In the genomic region with DNA sequence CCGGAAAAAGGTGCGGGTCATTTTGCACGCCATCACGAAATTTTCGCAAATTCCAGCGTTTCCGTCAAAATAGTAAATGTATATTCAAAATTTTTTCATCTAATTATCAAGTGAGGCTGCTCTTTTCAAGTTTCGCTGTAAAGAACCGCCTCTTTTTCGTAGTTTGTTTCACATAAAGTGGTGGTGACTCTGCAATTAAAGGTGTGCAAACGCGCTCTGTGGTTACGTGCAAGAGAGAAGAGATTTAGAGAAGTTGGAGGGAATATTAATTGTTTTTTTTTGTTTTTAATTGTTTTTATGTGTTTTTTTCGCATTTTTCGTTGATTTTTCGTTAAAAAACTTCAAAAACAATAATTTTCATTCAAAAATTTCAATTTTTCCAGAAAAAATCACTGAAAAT, we compare ENCODE assay signal across 4 worm cellular contexts.
TF ChIP-seq lines count a peak whose summit lies in the region.

A gene (plus strand): TSS at position 384 of the 400 bp plus-strand sequence.

TF ChIP-seq in whole organism, L2 larva, 48 proteins besides CTCF, POLR2A, EP300 and RAD21 (continues in another document):
- TF ChIP-seq nhr-237 (tag; optimal IDR thresholded peaks at IDR 0.05; lab: Kevin White, UChicago) (no peak), nhr-25 (tag; optimal IDR thresholded peaks at IDR 0.05; lab: Kevin White, UChicago) (peak; percentile 52), alr-1 (tag; optimal IDR thresholded peaks at IDR 0.05; lab: Kevin White, UChicago) (no peak), nhr-6 (tag; optimal IDR thresholded peaks at IDR 0.05; lab: Kevin White, UChicago) (peak; percentile 22), nhr-11 (tag; optimal IDR thresholded peaks at IDR 0.05; lab: Kevin White, UChicago) (peak; percentile 87), F13H6.1 (tag; optimal IDR thresholded peaks at IDR 0.05; lab: Kevin White, UChicago) (peak; percentile 71), lin-13 (GFP tag; optimal IDR thresholded peaks at IDR 0.05; lab: Kevin White, UChicago) (peak; percentile 89), unc-39 (tag; optimal IDR thresholded peaks at IDR 0.05; lab: Kevin White, UChicago) (no peak), snpc-4 (tag; optimal IDR thresholded peaks at IDR 0.05; lab: Kevin White, UChicago) (peak; percentile 50), unc-55 (GFP tag; optimal IDR thresholded peaks at IDR 0.05; lab: Kevin White, UChicago) (peak; percentile 94), lin-11 (tag; optimal IDR thresholded peaks at IDR 0.05; lab: Kevin White, UChicago) (no peak), nhr-12 (tag; optimal IDR thresholded peaks at IDR 0.05; lab: Kevin White, UChicago) (no peak), ztf-11 (tag; optimal IDR thresholded peaks at IDR 0.05; lab: Kevin White, UChicago) (no peak), lin-39 (tag; optimal IDR thresholded peaks at IDR 0.05; lab: Kevin White, UChicago) (no peak), crh-2 (tag; optimal IDR thresholded peaks at IDR 0.05; lab: Kevin White, UChicago) (peak; percentile 82), egl-27 (tag; optimal IDR thresholded peaks at IDR 0.05; lab: Kevin White, UChicago) (peak; percentile 23), zag-1 (tag; optimal IDR thresholded peaks at IDR 0.05; lab: Kevin White, UChicago) (peak; percentile 43), C34F6.9 (tag; optimal IDR thresholded peaks at IDR 0.05; lab: Kevin White, UChicago) (peak; percentile 92), nhr-21 (tag; optimal IDR thresholded peaks at IDR 0.05; lab: Kevin White, UChicago) (peak; percentile 43), ceh-16 (tag; optimal IDR thresholded peaks at IDR 0.05; lab: Kevin White, UChicago) (no peak), fos-1 (tag; optimal IDR thresholded peaks at IDR 0.05; lab: Kevin White, UChicago) (peak; percentile 52), sem-4 (tag; optimal IDR thresholded peaks at IDR 0.05; lab: Kevin White, UChicago) (no peak)

TF ChIP-seq in whole organism, L4 larva, 104 proteins besides CTCF, POLR2A, EP300 and RAD21 (continues in another document):
- no peak for TF ChIP-seq lim-7 (GFP tag; IDR thresholded peaks at IDR 0.05; lab: Robert Waterston, UW)
- TF ChIP-seq nhr-102 (tag; optimal IDR thresholded peaks at IDR 0.05; lab: Kevin White, UChicago) = no peak
- TF ChIP-seq pqm-1 (tag; optimal IDR thresholded peaks at IDR 0.05; lab: Kevin White, UChicago) = no peak
- TF ChIP-seq daf-12 (tag; optimal IDR thresholded peaks at IDR 0.05; lab: Kevin White, UChicago) = no peak
- TF ChIP-seq fos-1 (tag; optimal IDR thresholded peaks at IDR 0.05; lab: Kevin White, UChicago) = no peak
- no peak for TF ChIP-seq zfp-3 (GFP tag; conservative IDR thresholded peaks at IDR 0.05; lab: Robert Waterston, UW)
- no peak for TF ChIP-seq F37D6.2 (tag; optimal IDR thresholded peaks at IDR 0.05; lab: Kevin White, UChicago)
- TF ChIP-seq lin-38 (GFP tag; IDR thresholded peaks at IDR 0.05; lab: Robert Waterston, UW) = peak; percentile 97
- TF ChIP-seq F49E8.2 (tag; optimal IDR thresholded peaks at IDR 0.05; lab: Kevin White, UChicago; ENCODE audit: borderline replicate concordance) = peak; percentile 24
- TF ChIP-seq lsy-2 (tag; optimal IDR thresholded peaks at IDR 0.05; lab: Kevin White, UChicago) = peak; percentile 10 to 91
- no peak for TF ChIP-seq pha-4 (GFP tag; IDR thresholded peaks at IDR 0.05; lab: Robert Waterston, UW)
- TF ChIP-seq pha-4 (tag; optimal IDR thresholded peaks at IDR 0.05; lab: Kevin White, UChicago) = peak; percentile 81
- no peak for TF ChIP-seq lin-15B (tag; optimal IDR thresholded peaks at IDR 0.05; lab: Kevin White, UChicago)
- no peak for TF ChIP-seq ces-1 (GFP tag; optimal IDR thresholded peaks at IDR 0.05; lab: Kevin White, UChicago)
- TF ChIP-seq vab-7 (GFP tag; IDR thresholded peaks at IDR 0.05; lab: Robert Waterston, UW) = peak; percentile 27; the same call in 1 of the 2 replicates
- TF ChIP-seq nhr-42 (GFP tag; IDR thresholded peaks at IDR 0.05; lab: Robert Waterston, UW) = no peak
- no peak for TF ChIP-seq ceh-62 (tag; optimal IDR thresholded peaks at IDR 0.05; lab: Kevin White, UChicago)
- no peak for TF ChIP-seq tag-97 (GFP tag; IDR thresholded peaks at IDR 0.05; lab: Robert Waterston, UW)
- no peak for TF ChIP-seq aha-1 (tag; lab: Kevin White, UChicago)
- TF ChIP-seq dve-1 (tag; optimal IDR thresholded peaks at IDR 0.05; lab: Kevin White, UChicago; ENCODE audit: insufficient read depth) = peak; percentile 83
- no peak for TF ChIP-seq nhr-48 (tag; optimal IDR thresholded peaks at IDR 0.05; lab: Kevin White, UChicago)
- TF ChIP-seq Y48G9A.11 (GFP tag; IDR thresholded peaks at IDR 0.05; lab: Robert Waterston, UW) = 0 out of 2 replicates have a peak, but pooled peaks have one; percentile 31
- no peak for TF ChIP-seq ztf-11 (tag; optimal IDR thresholded peaks at IDR 0.05; lab: Kevin White, UChicago)

TF ChIP-seq in whole organism, late embryonic, 69 proteins besides CTCF, POLR2A, EP300 and RAD21 (continues in another document):
- no peak for TF ChIP-seq pha-4 (tag; optimal IDR thresholded peaks at IDR 0.05; lab: Kevin White, UChicago)
- no peak for TF ChIP-seq hlh-6 (tag; optimal IDR thresholded peaks at IDR 0.05; lab: Kevin White, UChicago)
- TF ChIP-seq nfya-1 (tag; optimal IDR thresholded peaks at IDR 0.05; lab: Kevin White, UChicago) = peak; percentile 48
- TF ChIP-seq pat-9 (tag; optimal IDR thresholded peaks at IDR 0.05; lab: Kevin White, UChicago) = no peak
- TF ChIP-seq K09A11.1 (tag; optimal IDR thresholded peaks at IDR 0.05; lab: Kevin White, UChicago; ENCODE audit: insufficient read depth) = no peak
- no peak for TF ChIP-seq mec-3 (tag; optimal IDR thresholded peaks at IDR 0.05; lab: Kevin White, UChicago; ENCODE audit: borderline replicate concordance)
- TF ChIP-seq zip-5 (tag; optimal IDR thresholded peaks at IDR 0.05; lab: Kevin White, UChicago) = peak; percentile 25
- no peak for TF ChIP-seq K02D7.2 (tag; optimal IDR thresholded peaks at IDR 0.05; lab: Kevin White, UChicago)
- TF ChIP-seq fax-1 (tag; optimal IDR thresholded peaks at IDR 0.05; lab: Kevin White, UChicago) = no peak
- TF ChIP-seq dmd-4 (tag; optimal IDR thresholded peaks at IDR 0.05; lab: Kevin White, UChicago; ENCODE audit: borderline replicate concordance) = peak; percentile 6
- TF ChIP-seq ref-2 (tag; optimal IDR thresholded peaks at IDR 0.05; lab: Kevin White, UChicago) = no peak
- no peak for TF ChIP-seq pax-1 (tag; optimal IDR thresholded peaks at IDR 0.05; lab: Kevin White, UChicago)
- peak; percentile 51 for TF ChIP-seq ceh-2 (tag; optimal IDR thresholded peaks at IDR 0.05; lab: Kevin White, UChicago)
- no peak for TF ChIP-seq ama-1 (optimal IDR thresholded peaks at IDR 0.05; lab: Kevin White, UChicago)
- peak; percentile 80 for TF ChIP-seq ceh-31 (tag; optimal IDR thresholded peaks at IDR 0.05; lab: Kevin White, UChicago)
- no peak for TF ChIP-seq elt-4 (tag; optimal IDR thresholded peaks at IDR 0.05; lab: Kevin White, UChicago)
- TF ChIP-seq unc-42 (tag; optimal IDR thresholded peaks at IDR 0.05; lab: Kevin White, UChicago) = peak; percentile 85
- peak; percentile 51 for TF ChIP-seq ttx-3 (tag; optimal IDR thresholded peaks at IDR 0.05; lab: Kevin White, UChicago)
- TF ChIP-seq ceh-18 (tag; optimal IDR thresholded peaks at IDR 0.05; lab: Kevin White, UChicago) = peak; percentile 46
- peak; percentile 13 for TF ChIP-seq unc-55 (GFP tag; optimal IDR thresholded peaks at IDR 0.05; lab: Kevin White, UChicago)
- TF ChIP-seq hlh-30 (tag; optimal IDR thresholded peaks at IDR 0.05; lab: Kevin White, UChicago; ENCODE audit: insufficient read depth) = no peak
- no peak for TF ChIP-seq lim-6 (tag; optimal IDR thresholded peaks at IDR 0.05; lab: Kevin White, UChicago)
- TF ChIP-seq hlh-8 (tag; optimal IDR thresholded peaks at IDR 0.05; lab: Kevin White, UChicago) = no peak
- no peak for TF ChIP-seq unc-3 (GFP tag; conservative IDR thresholded peaks at IDR 0.05; lab: Robert Waterston, UW)
- no peak for TF ChIP-seq unc-3 (tag; optimal IDR thresholded peaks at IDR 0.05; lab: Kevin White, UChicago)

TF ChIP-seq in whole organism, mixed stage, embryonic, 35 proteins besides CTCF, POLR2A, EP300 and RAD21:
- TF ChIP-seq mab-5 (tag; optimal IDR thresholded peaks at IDR 0.05; lab: Kevin White, UChicago) (peak; percentile 95), mls-2 (tag; optimal IDR thresholded peaks at IDR 0.05; lab: Kevin White, UChicago) (peak; percentile 40), lin-13 (tag; optimal IDR thresholded peaks at IDR 0.05; lab: Kevin White, UChicago) (peak; percentile 60), blmp-1 (tag; optimal IDR thresholded peaks at IDR 0.05; lab: Kevin White, UChicago) (no peak), ceh-43 (GFP tag; optimal IDR thresholded peaks at IDR 0.05; lab: Kevin White, UChicago) (peak; percentile 14), cnd-1 (tag; optimal IDR thresholded peaks at IDR 0.05; lab: Kevin White, UChicago) (no peak), mep-1 (tag; optimal IDR thresholded peaks at IDR 0.05; lab: Kevin White, UChicago) (peak; percentile 69), pha-4 (tag; optimal IDR thresholded peaks at IDR 0.05; lab: Kevin White, UChicago) (peak; percentile 65), unc-62 (GFP tag; optimal IDR thresholded peaks at IDR 0.05; lab: Kevin White, UChicago) (no peak), nhr-237 (tag; optimal IDR thresholded peaks at IDR 0.05; lab: Kevin White, UChicago) (peak; percentile 73), ces-1 (GFP tag; optimal IDR thresholded peaks at IDR 0.05; lab: Kevin White, UChicago) (peak; percentile 91), sptf-1 (tag; optimal IDR thresholded peaks at IDR 0.05; lab: Kevin White, UChicago) (peak; percentile 54), ztf-11 (tag; optimal IDR thresholded peaks at IDR 0.05; lab: Kevin White, UChicago) (no peak), sem-2 (GFP tag; optimal IDR thresholded peaks at IDR 0.05; lab: Kevin White, UChicago) (no peak), lsy-2 (tag; optimal IDR thresholded peaks at IDR 0.05; lab: Kevin White, UChicago) (peak; percentile 61), elt-1 (tag; optimal IDR thresholded peaks at IDR 0.05; lab: Kevin White, UChicago; ENCODE audit: borderline replicate concordance, insufficient read depth) (no peak)
